Fruit fly (Drosophila melanogaster) whole organism, adult: ENCODE data around the gene Blm.

Experiments used
- CG11617 ChIP-seq: fragments of 200-800 bp; sonication (Bioruptor generic); optimal IDR thresholded peaks from 2 replicates; lab custom pipeline; 2017; ENCODE audit warnings: mild to moderate bottlenecking, missing biosample characterization, missing genetic modification reagents, missing genetic modification characterization
- CG7101 ChIP-seq: fragments of 200-800 bp; sonication (Bioruptor generic); optimal IDR thresholded peaks from 2 replicates; lab custom pipeline; 2018; ENCODE audit warnings: missing biosample characterization, mild to moderate bottlenecking, missing genetic modification characterization, moderate library complexity
- Clk ChIP-seq: fragments of 200-800 bp; sonication (Bioruptor generic); optimal IDR thresholded peaks from 2 replicates; lab custom pipeline; 2017; ENCODE audit warnings: missing biosample characterization, missing genetic modification characterization
- Crg-1 ChIP-seq: fragments of 200-800 bp; sonication (Bioruptor generic); optimal IDR thresholded peaks from 2 replicates; lab custom pipeline; 2016; ENCODE audit warnings: missing biosample characterization, missing genetic modification characterization
- bab1 ChIP-seq: fragments of 200-800 bp; sonication (Bioruptor generic); optimal IDR thresholded peaks from 3 replicates; lab custom pipeline; 2019; ENCODE audit warnings: missing biosample characterization, mild to moderate bottlenecking, missing genetic modification characterization, moderate library complexity
- cic ChIP-seq: fragments of 200-800 bp; sonication (Bioruptor generic); optimal IDR thresholded peaks from 2 replicates; lab custom pipeline; 2017; ENCODE audit warnings: missing biosample characterization, mild to moderate bottlenecking, missing genetic modification characterization, moderate library complexity
- cnc ChIP-seq, 2 experiments: fragments of >200 bp; optimal IDR thresholded peaks; 2 replicates each; lab custom pipeline; 2017
- kay ChIP-seq: fragments of 200-800 bp; sonication (Bioruptor generic); peaks from one replicate; lab custom pipeline; 2016; ENCODE audit warnings: missing biosample characterization, missing genetic modification characterization, borderline replicate concordance
- pad ChIP-seq: fragments of 200-800 bp; sonication (Bioruptor generic); optimal IDR thresholded peaks from 3 replicates; lab custom pipeline; 2017; ENCODE audit warnings: missing biosample characterization, missing genetic modification characterization, mild to moderate bottlenecking, moderate library complexity, missing genetic modification reagents

dm6 chr3R:11756762-11757161 is 15.2 kb upstream of the Blm start:
- TF ChIP-seq pad (GFP tag; lab: Kevin White, UChicago) (no peak), kay (GFP tag; lab: Kevin White, UChicago) (no peak), CG7101 (tag; lab: Kevin White, UChicago) (no peak), Crg-1 (GFP tag; lab: Kevin White, UChicago) (no peak), CG11617 (GFP tag; lab: Kevin White, UChicago) (no peak), Clk (no peak), bab1 (GFP tag; lab: Kevin White, UChicago) (no peak), cic (GFP tag; lab: Kevin White, UChicago) (peak; percentile 54), cnc (optimal IDR thresholded peaks at IDR 0.05; lab: Kevin White, UChicago) (no peak)
